Worm (Caenorhabditis elegans): Measurements from ENCODE around the gene fip-4.

DNA sequence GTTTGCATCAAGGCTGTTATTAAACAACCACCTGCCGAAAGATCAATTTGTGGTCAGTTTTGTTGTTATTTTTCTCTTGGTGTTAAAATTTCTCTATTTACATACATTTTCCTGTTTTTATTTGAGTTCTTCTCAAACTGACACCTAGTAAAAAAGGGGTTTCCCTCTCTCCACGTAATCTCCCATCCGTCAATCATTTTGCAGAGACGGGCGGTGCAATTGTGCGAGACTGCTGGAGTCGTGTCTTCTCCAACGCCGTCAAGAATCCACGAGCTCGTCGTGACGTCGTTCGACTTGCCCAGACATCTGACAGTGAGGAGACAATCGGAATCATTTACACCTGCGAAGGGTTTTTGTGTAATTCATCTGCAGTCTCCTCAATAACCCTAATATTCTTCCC, 15.3 kb upstream of the fip-4 start:
- TF ChIP-seq hmbx-1 (tag; optimal IDR thresholded peaks at IDR 0.05) (no peak), flt-1 (GFP tag; IDR thresholded peaks at IDR 0.05) (no peak), ceh-36 (tag; optimal IDR thresholded peaks at IDR 0.05) (no peak), F13C5.2 (tag; optimal IDR thresholded peaks at IDR 0.05) (no peak), pes-1 (GFP tag; IDR thresholded peaks at IDR 0.05) (no peak), sea-1 (GFP tag; conservative IDR thresholded peaks at IDR 0.05) (no peak), tbx-37 (GFP tag; conservative IDR thresholded peaks at IDR 0.05) (no peak), tra-4 (tag; optimal IDR thresholded peaks at IDR 0.05) (no peak), ama-1 (optimal IDR thresholded peaks at IDR 0.05) (no peak), scrt-1 (GFP tag; IDR thresholded peaks at IDR 0.05) (no peak)

All from whole organism, early embryonic.